Fruit fly (Drosophila melanogaster) whole organism, wandering third instar larva: Measurements from ENCODE around the gene CG6927.

Experiments used
- Abd-B ChIP-seq: fragments of >200 bp; optimal IDR thresholded peaks from 2 replicates; lab custom pipeline; 2017; ENCODE audit warnings: missing biosample characterization, missing genetic modification characterization
- CG32264 ChIP-seq: fragments of 200-800 bp; sonication (Bioruptor generic); optimal IDR thresholded peaks from 2 replicates; lab custom pipeline; 2016; ENCODE audit warnings: missing biosample characterization, missing genetic modification characterization
- CG9705 ChIP-seq: fragments of 200-800 bp; sonication (Bioruptor generic); optimal IDR thresholded peaks from 2 replicates; lab custom pipeline; 2018; ENCODE audit warnings: missing biosample characterization, mild to moderate bottlenecking, missing genetic modification characterization
- Dfd ChIP-seq: fragments of >200 bp; optimal IDR thresholded peaks from 2 replicates; lab custom pipeline; 2017; ENCODE audit warnings: missing biosample characterization, missing genetic modification characterization
- Dif ChIP-seq: fragments of 200-275, 200-300 bp; sonication (Bioruptor generic); optimal IDR thresholded peaks from 2 replicates; lab custom pipeline; 2018; ENCODE audit warnings: missing biosample characterization, missing genetic modification characterization; ENCODE audit not compliant: partially characterized antibody
- GATAd ChIP-seq: sonication (Bioruptor generic); optimal IDR thresholded peaks from 2 replicates; lab custom pipeline; 2016; ENCODE audit warnings: missing biosample characterization, missing genetic modification characterization
- HLH106 ChIP-seq: fragments of 200-800 bp; optimal IDR thresholded peaks from 3 replicates; lab custom pipeline; 2019; ENCODE audit warnings: missing biosample characterization, mild to moderate bottlenecking, missing genetic modification characterization, moderate library complexity
- Hnf4 ChIP-seq: fragments of 200-800 bp; sonication (Bioruptor generic); optimal IDR thresholded peaks from 2 replicates; lab custom pipeline; 2016; ENCODE audit warnings: missing biosample characterization, mild to moderate bottlenecking, missing genetic modification characterization
- Hr78 ChIP-seq: fragments of >200 bp; optimal IDR thresholded peaks from 2 replicates; lab custom pipeline; 2017; ENCODE audit warnings: missing biosample characterization, missing genetic modification characterization
- Hr83 ChIP-seq: fragments of 200-300 bp; sonication (Bioruptor generic); optimal IDR thresholded peaks from 2 replicates; lab custom pipeline; 2016; ENCODE audit warnings: missing biosample characterization, mild to moderate bottlenecking, missing genetic modification characterization, moderate library complexity; ENCODE audit not compliant: poor library complexity, severe bottlenecking
- Jra ChIP-seq: sonication (Bioruptor generic); optimal IDR thresholded peaks from 2 replicates; lab custom pipeline; 2016; ENCODE audit warnings: missing biosample characterization, missing genetic modification characterization
- Mio ChIP-seq: sonication (Bioruptor generic); optimal IDR thresholded peaks from 2 replicates; lab custom pipeline; 2016; ENCODE audit warnings: missing biosample characterization, missing genetic modification characterization
- Myc ChIP-seq: fragments of >200 bp; optimal IDR thresholded peaks from 2 replicates; lab custom pipeline; 2017
- N ChIP-seq: fragments of >200 bp; optimal IDR thresholded peaks from 2 replicates; lab custom pipeline; 2018; ENCODE audit warnings: missing biosample characterization, missing external identifiers, missing genetic modification characterization
- OdsH ChIP-seq: fragments of 200-800 bp; sonication (Bioruptor generic); optimal IDR thresholded peaks from 2 replicates; lab custom pipeline; 2016; ENCODE audit warnings: missing biosample characterization, mild to moderate bottlenecking, missing genetic modification characterization
- Rel ChIP-seq, 2 experiments: fragments of 200-800 bp; sonication (Bioruptor generic) in 1 of 2; optimal IDR thresholded peaks; 2 replicates in 1 of 2; 3 replicates in 1 of 2; lab custom pipeline; 2016 to 2019; ENCODE audit warnings: mild to moderate bottlenecking in 2 of 2, missing biosample characterization in 2 of 2, missing genetic modification characterization in 2 of 2, moderate library complexity in 1 of 2
- Sp1 ChIP-seq: fragments of 200-800 bp; sonication (Bioruptor generic); optimal IDR thresholded peaks from 3 replicates; lab custom pipeline; 2019; ENCODE audit warnings: missing biosample characterization, mild to moderate bottlenecking, missing genetic modification characterization, moderate library complexity
- Vsx2 ChIP-seq: fragments of 200-300, 225-300 bp; sonication (Bioruptor generic); optimal IDR thresholded peaks from 2 replicates; lab custom pipeline; 2018; ENCODE audit warnings: missing biosample characterization, missing genetic modification characterization; ENCODE audit not compliant: partially characterized antibody
- brk ChIP-seq: fragments of 200-800 bp; sonication (Bioruptor generic); optimal IDR thresholded peaks from 2 replicates; lab custom pipeline; 2016; ENCODE audit warnings: missing biosample characterization, mild to moderate bottlenecking, missing genetic modification characterization
- dl ChIP-seq, 2 experiments: fragments of 175-275, 200-275 bp in 1 of 2; fragments of 200-275 bp in 1 of 2; sonication (Bioruptor generic); optimal IDR thresholded peaks; lab custom pipeline; 2018; ENCODE audit warnings: mild to moderate bottlenecking in 2 of 2, missing biosample characterization in 2 of 2, missing genetic modification characterization in 2 of 2, moderate library complexity in 2 of 2; ENCODE audit not compliant: partially characterized antibody in 2 of 2, insufficient read depth in 1 of 2
- dsf ChIP-seq: sonication (Bioruptor generic); optimal IDR thresholded peaks from 2 replicates; lab custom pipeline; 2016; ENCODE audit warnings: missing biosample characterization, missing genetic modification characterization, borderline replicate concordance
- ey ChIP-seq: fragments of 200-800 bp; sonication (Bioruptor generic); optimal IDR thresholded peaks from 2 replicates; lab custom pipeline; 2016; ENCODE audit warnings: missing biosample characterization, missing genetic modification characterization
- foxo ChIP-seq, 2 experiments: fragments of 200-800 bp; sonication (Bioruptor generic); optimal IDR thresholded peaks; 2 replicates in 1 of 2; 3 replicates in 1 of 2; lab custom pipeline; 2016 to 2017; ENCODE audit warnings: missing biosample characterization in 2 of 2, missing genetic modification characterization in 2 of 2
- jim ChIP-seq: fragments of 175-275, 200-325 bp; sonication (Bioruptor generic); optimal IDR thresholded peaks from 2 replicates; lab custom pipeline; 2016; ENCODE audit warnings: missing biosample characterization, mild to moderate bottlenecking, missing genetic modification characterization
- lola ChIP-seq: fragments of >200 bp; optimal IDR thresholded peaks from 2 replicates; lab custom pipeline; 2017; ENCODE audit warnings: missing biosample characterization, missing genetic modification characterization
- pan ChIP-seq: fragments of >200 bp; optimal IDR thresholded peaks from 2 replicates; lab custom pipeline; 2017
- psq ChIP-seq: fragments of 200-800 bp; sonication (Bioruptor generic); optimal IDR thresholded peaks from 3 replicates; lab custom pipeline; 2017; ENCODE audit warnings: missing biosample characterization, mild to moderate bottlenecking, missing genetic modification characterization, moderate library complexity
- sage ChIP-seq: fragments of 200-800 bp; sonication (Bioruptor generic); optimal IDR thresholded peaks from 2 replicates; lab custom pipeline; 2016; ENCODE audit warnings: missing biosample characterization, mild to moderate bottlenecking, missing genetic modification characterization
- sv ChIP-seq: fragments of 200-800 bp; sonication (Bioruptor generic); optimal IDR thresholded peaks from 3 replicates; lab custom pipeline; 2016; ENCODE audit warnings: missing biosample characterization, missing genetic modification characterization
- tai ChIP-seq: sonication (Bioruptor generic); optimal IDR thresholded peaks from 2 replicates; lab custom pipeline; 2016; ENCODE audit warnings: missing biosample characterization, missing genetic modification characterization
- woc ChIP-seq: sonication (Bioruptor generic); optimal IDR thresholded peaks from 2 replicates; lab custom pipeline; 2016; ENCODE audit warnings: missing biosample characterization, mild to moderate bottlenecking, missing genetic modification characterization

The CG6927 gene

DNA sequence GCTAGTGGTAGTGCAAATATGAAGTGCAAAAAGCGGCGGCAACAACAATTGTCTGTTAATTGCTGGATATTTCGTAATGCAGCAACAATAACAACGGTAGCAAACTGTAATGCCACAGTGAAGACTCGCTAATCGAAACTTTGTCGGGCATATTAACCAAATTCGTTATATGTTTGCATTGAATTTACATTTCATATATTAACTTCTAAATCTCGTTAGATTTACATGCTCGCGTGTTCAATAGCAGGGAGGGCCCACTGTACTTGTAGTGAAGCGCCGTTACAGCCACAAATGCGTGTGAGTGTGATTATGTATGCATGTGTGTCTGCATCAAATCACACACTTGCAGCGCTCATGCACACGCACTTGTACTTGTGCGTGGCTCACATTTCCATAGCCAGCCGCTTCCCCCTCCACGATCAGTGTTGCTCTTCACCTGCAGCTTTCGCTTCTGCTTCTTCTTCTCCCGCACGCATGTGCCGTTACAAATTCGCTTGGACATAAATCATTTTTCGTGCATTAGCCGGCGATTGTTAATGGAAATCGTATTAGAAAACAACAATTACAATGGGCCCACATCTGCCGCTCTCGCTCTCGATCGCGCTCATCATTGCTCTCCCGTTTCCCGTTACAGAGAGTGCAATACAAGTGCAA lies 33.2 kb downstream of the CG6927 start (continued):
- TF ChIP-seq ey (GFP tag; lab: Kevin White, UChicago) = peak; percentile 88
- peak; percentile 84 for TF ChIP-seq tai (GFP tag; lab: Kevin White, UChicago)
- no peak for TF ChIP-seq Myc (lab: Kevin White, UChicago)
- peak; percentile 95 for TF ChIP-seq sv
- peak; percentile 83 for TF ChIP-seq OdsH (GFP tag; lab: Kevin White, UChicago)
- peak; percentile 88 for TF ChIP-seq HLH106 (tag; lab: Kevin White, UChicago)
- no peak for TF ChIP-seq Hr78 (GFP tag; lab: Kevin White, UChicago)
- no peak for TF ChIP-seq Abd-B (GFP tag; lab: Kevin White, UChicago)
- peak; percentile 62 for TF ChIP-seq psq (GFP tag; lab: Kevin White, UChicago)
- peak; percentile 82 for TF ChIP-seq Hr83 (GFP tag; lab: Kevin White, UChicago)
- peak; percentile 77 for TF ChIP-seq woc (GFP tag; lab: Kevin White, UChicago)

DNA sequence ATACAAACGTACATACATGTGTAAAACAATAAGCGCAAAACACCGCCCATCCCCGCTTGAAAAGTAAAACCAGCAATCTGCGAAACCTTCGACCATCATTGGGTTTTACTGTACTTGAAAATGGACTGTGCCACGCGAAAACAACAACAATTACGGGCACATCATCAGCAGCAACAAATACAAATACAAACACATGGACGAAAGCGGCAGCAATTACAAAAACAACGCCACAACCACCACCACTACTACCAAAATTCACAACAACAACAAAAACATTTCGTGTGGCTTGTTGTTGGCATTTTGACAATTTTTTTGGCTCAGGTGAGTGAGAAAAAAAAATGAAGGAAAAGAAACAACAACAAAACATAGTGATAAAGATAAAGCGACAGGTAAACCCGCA lies 33.8 kb downstream of the CG6927 start:
- TF ChIP-seq CG9705 (GFP tag; lab: Kevin White, UChicago) (no peak), woc (GFP tag; lab: Kevin White, UChicago) (no peak), dl (GFP tag; optimal IDR thresholded peaks at IDR 0.05; lab: Kevin White, UChicago; ENCODE audit: insufficient read depth in 1 of 2, partially characterized antibody in 2 of 2) (no peak), foxo (GFP tag; optimal IDR thresholded peaks at IDR 0.05; lab: Kevin White, UChicago) (no peak), GATAd (GFP tag; lab: Kevin White, UChicago) (no peak), Vsx2 (GFP tag; lab: Kevin White, UChicago) (no peak), N (no peak), dsf (no peak), Rel (GFP tag; optimal IDR thresholded peaks at IDR 0.05; lab: Kevin White, UChicago) (no peak), Rel (tag; optimal IDR thresholded peaks at IDR 0.05; lab: Kevin White, UChicago) (no peak), lola (no peak), Sp1 (GFP tag; lab: Kevin White, UChicago) (no peak), Dfd (GFP tag; lab: Kevin White, UChicago) (no peak), psq (GFP tag; lab: Kevin White, UChicago) (no peak), jim (GFP tag; lab: Kevin White, UChicago) (no peak), pan (lab: Kevin White, UChicago) (no peak), tai (GFP tag; lab: Kevin White, UChicago) (no peak)

DNA sequence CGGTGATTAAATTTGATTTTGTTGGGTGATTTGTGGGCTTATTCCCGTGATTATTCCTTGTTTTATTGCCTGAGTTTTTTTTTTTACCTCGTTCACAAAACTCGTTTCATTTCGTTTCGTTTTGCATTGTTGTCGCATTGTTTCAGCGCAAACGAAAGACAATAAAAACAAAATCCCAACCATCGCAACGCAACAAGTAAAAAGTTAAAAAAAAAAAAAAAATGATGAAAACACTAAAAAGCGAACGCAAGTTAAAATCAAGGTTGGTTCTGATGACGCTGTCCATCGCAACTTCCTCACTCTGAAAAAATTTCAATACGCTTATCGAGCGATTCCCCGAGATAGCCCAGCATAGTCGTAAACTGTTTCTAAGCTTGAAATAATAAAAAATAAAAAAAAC lies 34.8 kb downstream of the CG6927 start:
- TF ChIP-seq brk (GFP tag; lab: Kevin White, UChicago) (no peak), Mio (no peak), pan (lab: Kevin White, UChicago) (no peak), Abd-B (GFP tag; lab: Kevin White, UChicago) (no peak), tai (GFP tag; lab: Kevin White, UChicago) (no peak), CG32264 (no peak), Rel (GFP tag; optimal IDR thresholded peaks at IDR 0.05; lab: Kevin White, UChicago) (no peak), Rel (tag; optimal IDR thresholded peaks at IDR 0.05; lab: Kevin White, UChicago) (no peak), Jra (GFP tag; lab: Kevin White, UChicago) (no peak), HLH106 (tag; lab: Kevin White, UChicago) (no peak), dl (GFP tag; optimal IDR thresholded peaks at IDR 0.05; lab: Kevin White, UChicago; ENCODE audit: insufficient read depth in 1 of 2, partially characterized antibody in 2 of 2) (no peak), Sp1 (GFP tag; lab: Kevin White, UChicago) (no peak), CG9705 (GFP tag; lab: Kevin White, UChicago) (no peak), Hr78 (GFP tag; lab: Kevin White, UChicago) (no peak), Hnf4 (GFP tag; lab: Kevin White, UChicago) (no peak), Dfd (GFP tag; lab: Kevin White, UChicago) (no peak)

DNA sequence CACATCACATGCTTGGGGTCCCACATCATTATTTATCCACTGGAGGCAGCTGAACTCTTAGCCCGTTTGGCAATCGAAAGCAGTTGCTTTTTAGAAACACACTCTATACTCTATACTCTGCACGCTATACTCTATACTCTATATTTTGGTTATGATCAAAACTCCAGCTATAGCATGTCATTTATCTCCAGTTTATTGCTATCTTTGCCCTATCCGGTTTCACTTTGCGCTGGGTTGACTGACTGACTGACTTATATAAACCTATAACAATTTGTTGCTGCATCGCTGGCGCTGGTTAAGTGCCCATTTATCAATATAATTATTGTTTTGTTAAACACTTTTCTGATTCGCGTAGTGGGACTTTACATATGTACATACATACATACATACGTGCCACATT lies 36.8 kb downstream of the CG6927 start:
- TF ChIP-seq Hnf4 (GFP tag; lab: Kevin White, UChicago) = no peak
- TF ChIP-seq OdsH (GFP tag; lab: Kevin White, UChicago) = no peak
- TF ChIP-seq sage (GFP tag; lab: Kevin White, UChicago) = no peak
- no peak for TF ChIP-seq Jra (GFP tag; lab: Kevin White, UChicago)
- TF ChIP-seq Dif (GFP tag; lab: Kevin White, UChicago) = no peak
- no peak for TF ChIP-seq Vsx2 (GFP tag; lab: Kevin White, UChicago)
- TF ChIP-seq tai (GFP tag; lab: Kevin White, UChicago) = no peak
